Worm (Caenorhabditis elegans): Measurements from ENCODE around the gene clec-38.

ce11 chrV:16713797-16714196 lies 21.6 kb downstream of the clec-38 start:
- TF ChIP-seq sea-1 (GFP tag; conservative IDR thresholded peaks at IDR 0.05): no peak
- TF ChIP-seq pes-1 (GFP tag; IDR thresholded peaks at IDR 0.05): no peak
- no peak for TF ChIP-seq ceh-36 (tag; optimal IDR thresholded peaks at IDR 0.05)
- TF ChIP-seq aly-1 (tag; optimal IDR thresholded peaks at IDR 0.05): no peak
- TF ChIP-seq F13C5.2 (tag; optimal IDR thresholded peaks at IDR 0.05): no peak
- no peak for TF ChIP-seq tbx-11 (GFP tag; IDR thresholded peaks at IDR 0.05)
- TF ChIP-seq B0310.2 (tag; optimal IDR thresholded peaks at IDR 0.05): no peak
- TF ChIP-seq ceh-13 (GFP tag; optimal IDR thresholded peaks at IDR 0.05): no peak
- TF ChIP-seq scrt-1 (GFP tag; IDR thresholded peaks at IDR 0.05): no peak
- TF ChIP-seq ama-1 (optimal IDR thresholded peaks at IDR 0.05): no peak
- no peak for TF ChIP-seq flt-1 (GFP tag; IDR thresholded peaks at IDR 0.05)
- no peak for TF ChIP-seq hnd-1 (tag; optimal IDR thresholded peaks at IDR 0.05)
- no peak for TF ChIP-seq hmg-4 (GFP tag; optimal IDR thresholded peaks at IDR 0.05)
- no peak for TF ChIP-seq ets-7 (tag; optimal IDR thresholded peaks at IDR 0.05)
